Worm (Caenorhabditis elegans) whole organism, L4 larva: ENCODE data around the gene Y75B8A.8.
A peak's percentile ranks its signal among the peaks of the same experiment; 100 is the strongest.

ENCODE experiments used
- F10B5.3 ChIP-seq: sonication (generic microtip); optimal IDR thresholded peaks from 2 replicates; lab custom pipeline; 2016; ENCODE audit warnings: mild to moderate bottlenecking, missing genetic modification characterization, missing compliant biosample characterization
- R02D3.7 ChIP-seq: fragments of 150-350 bp; sonication (generic microtip); optimal IDR thresholded peaks from 3 replicates; lab custom pipeline; 2014; ENCODE audit warnings: missing biosample characterization, missing genetic modification characterization
- aha-1 ChIP-seq: fragments of 150-350 bp; peaks from one replicate; lab custom pipeline; 2014; ENCODE audit warnings: missing biosample characterization, missing genetic modification characterization
- ceh-20 ChIP-seq: fragments of 200-800 bp; sonication (Bioruptor generic); IDR thresholded peaks from 2 replicates; pipeline ENCODE4 v1.3.6; 2022; ENCODE audit warnings: missing genetic modification reagents, missing genetic modification characterization, missing compliant biosample characterization
- ceh-62 ChIP-seq: sonication (generic microtip); optimal IDR thresholded peaks from 2 replicates; lab custom pipeline; 2017; ENCODE audit warnings: missing biosample characterization, missing genetic modification characterization
- ces-1 ChIP-seq: fragments of 150-350 bp; sonication (generic microtip); optimal IDR thresholded peaks from 4 replicates; lab custom pipeline; 2014; ENCODE audit warnings: missing biosample characterization, missing genetic modification reagents, missing genetic modification characterization
- ctbp-1 ChIP-seq: fragments of 200-800 bp; sonication (Bioruptor generic); IDR thresholded peaks from 2 replicates; pipeline ENCODE4 v1.3.6; 2022; ENCODE audit warnings: missing genetic modification reagents, missing genetic modification characterization, missing compliant biosample characterization
- daf-16 ChIP-seq, 3 experiments: sonication (generic microtip); optimal IDR thresholded peaks; 2 replicates each; lab custom pipeline; 2016 to 2017; ENCODE audit warnings: missing genetic modification characterization in 3 of 3, missing genetic modification reagents in 3 of 3, mild to moderate bottlenecking in 2 of 3, missing compliant biosample characterization in 2 of 3, missing biosample characterization in 1 of 3, moderate library complexity in 1 of 3
- daf-19 ChIP-seq: fragments of 200-800 bp; sonication (Bioruptor generic); conservative IDR thresholded peaks from 2 replicates; pipeline ENCODE4 v1.3.6; 2022; ENCODE audit warnings: missing genetic modification characterization, missing compliant biosample characterization
- dmd-6 ChIP-seq: fragments of 200-800 bp; sonication (Bioruptor generic); IDR thresholded peaks from 2 replicates; pipeline ENCODE4 v1.3.6; 2022; ENCODE audit warnings: missing genetic modification reagents, missing genetic modification characterization, missing compliant biosample characterization
- dmd-9 ChIP-seq: fragments of 200-800 bp; sonication (Bioruptor generic); IDR thresholded peaks from 2 replicates; pipeline ENCODE4 v1.3.6; 2022; ENCODE audit warnings: missing genetic modification reagents, missing genetic modification characterization, missing compliant biosample characterization
- dve-1 ChIP-seq: sonication (generic microtip); optimal IDR thresholded peaks from 2 replicates; lab custom pipeline; 2017; ENCODE audit warnings: antibody characterized with exemption, mild to moderate bottlenecking, missing genetic modification characterization, missing compliant biosample characterization; ENCODE audit not compliant: insufficient read depth
- gei-8 ChIP-seq: fragments of 200-800 bp; sonication (Bioruptor generic); optimal IDR thresholded peaks from 2 replicates; lab custom pipeline; 2018; ENCODE audit warnings: mild to moderate bottlenecking, missing genetic modification characterization, missing compliant biosample characterization
- hlh-11 ChIP-seq: fragments of 200-800 bp; sonication (Bioruptor generic); optimal IDR thresholded peaks from 2 replicates; lab custom pipeline; 2018; ENCODE audit warnings: mild to moderate bottlenecking, missing genetic modification characterization, missing compliant biosample characterization
- hlh-30 ChIP-seq: sonication (generic microtip); optimal IDR thresholded peaks from 2 replicates; lab custom pipeline; 2017; ENCODE audit warnings: antibody characterized with exemption, mild to moderate bottlenecking, missing genetic modification characterization, missing compliant biosample characterization; ENCODE audit not compliant: insufficient read depth
- lin-15B ChIP-seq: fragments of 150-350 bp; sonication (generic microtip); optimal IDR thresholded peaks from 3 replicates; lab custom pipeline; 2014; ENCODE audit warnings: missing biosample characterization, missing genetic modification characterization
- lsy-2 ChIP-seq, 2 experiments: fragments of 150-350 bp in 1 of 2; sonication (generic microtip) in 1 of 2; optimal IDR thresholded peaks; 2 replicates each; lab custom pipeline; 2014 to 2017; ENCODE audit warnings: missing biosample characterization in 2 of 2, missing genetic modification characterization in 2 of 2
- madf-5 ChIP-seq, 2 experiments: fragments of 200-800 bp; sonication (Bioruptor generic); IDR thresholded peaks; 2 replicates each; pipeline ENCODE4 v1.3.6; 2022; ENCODE audit warnings: missing compliant biosample characterization in 2 of 2, missing genetic modification characterization in 2 of 2
- madf-9 ChIP-seq: fragments of 200-800 bp; sonication (Bioruptor generic); conservative IDR thresholded peaks from 2 replicates; pipeline ENCODE4 v1.3.6; 2022; ENCODE audit warnings: missing genetic modification reagents, missing genetic modification characterization, missing compliant biosample characterization
- mep-1 ChIP-seq: fragments of 150-350 bp; sonication (generic microtip); optimal IDR thresholded peaks from 3 replicates; lab custom pipeline; 2014; ENCODE audit warnings: missing biosample characterization, missing genetic modification characterization
- mes-2 ChIP-seq: sonication (generic microtip); optimal IDR thresholded peaks from 2 replicates; lab custom pipeline; 2016; ENCODE audit warnings: missing genotype, mild to moderate bottlenecking, missing genetic modification characterization, missing compliant biosample characterization; ENCODE audit not compliant: poor library complexity, severe bottlenecking
- nhr-10 ChIP-seq: fragments of 150-350 bp; optimal IDR thresholded peaks from 2 replicates; lab custom pipeline; 2014; ENCODE audit warnings: missing biosample characterization, missing genetic modification characterization
- nhr-102 ChIP-seq: sonication (generic microtip); optimal IDR thresholded peaks from 2 replicates; lab custom pipeline; 2016; ENCODE audit warnings: mild to moderate bottlenecking, missing genetic modification characterization, moderate library complexity, missing compliant biosample characterization
- nhr-11 ChIP-seq: fragments of 150-350 bp; optimal IDR thresholded peaks from 2 replicates; lab custom pipeline; 2014; ENCODE audit warnings: missing biosample characterization, missing genetic modification characterization
- nhr-28 ChIP-seq: fragments of 150-350 bp; optimal IDR thresholded peaks from 2 replicates; lab custom pipeline; 2014; ENCODE audit warnings: missing biosample characterization, missing genetic modification characterization
- nhr-42 ChIP-seq: fragments of 200-800 bp; sonication (Bioruptor generic); IDR thresholded peaks from 2 replicates; pipeline ENCODE4 v1.3.6; 2022; ENCODE audit warnings: missing genetic modification characterization, missing compliant biosample characterization
- nhr-6 ChIP-seq: fragments of 150-350 bp; optimal IDR thresholded peaks from 2 replicates; lab custom pipeline; 2014; ENCODE audit warnings: missing biosample characterization, missing genetic modification characterization
- pqm-1 ChIP-seq: sonication (generic microtip); optimal IDR thresholded peaks from 2 replicates; lab custom pipeline; 2017; ENCODE audit warnings: missing biosample characterization, missing genetic modification characterization
- saeg-2 ChIP-seq: fragments of 200-800 bp; sonication (Bioruptor generic); IDR thresholded peaks from 2 replicates; pipeline ENCODE4 v1.3.6; 2022; ENCODE audit warnings: missing genetic modification reagents, missing genetic modification characterization, missing compliant biosample characterization
- sdz-12 ChIP-seq: fragments of 200-800 bp; sonication (Bioruptor generic); optimal IDR thresholded peaks from 2 replicates; lab custom pipeline; 2018; ENCODE audit warnings: mild to moderate bottlenecking, missing genetic modification characterization, missing compliant biosample characterization
- skn-1 ChIP-seq: fragments of 150-350 bp; optimal IDR thresholded peaks from 2 replicates; lab custom pipeline; 2014; ENCODE audit warnings: missing biosample characterization, missing genetic modification characterization
- snpc-1.2 ChIP-seq: fragments of 200-800 bp; sonication (Bioruptor generic); IDR thresholded peaks from 2 replicates; pipeline ENCODE4 v1.3.6; 2022; ENCODE audit warnings: missing genetic modification reagents, missing genetic modification characterization, missing compliant biosample characterization
- unc-130 ChIP-seq: sonication (generic microtip); optimal IDR thresholded peaks from 2 replicates; lab custom pipeline; 2016; ENCODE audit warnings: missing genetic modification reagents, missing genetic modification characterization, missing compliant biosample characterization
- unc-62 ChIP-seq, 3 experiments: fragments of 150-350 bp in 1 of 3; sonication (generic microtip); optimal IDR thresholded peaks in 2 of 3; peaks in 1 of 3; 1 replicate in 1 of 3; 2 replicates in 2 of 3; lab custom pipeline; 2014 to 2017; ENCODE audit warnings: missing biosample characterization in 3 of 3, missing genetic modification characterization in 3 of 3, missing genetic modification reagents in 3 of 3, missing genotype in 1 of 3
- zfp-2 ChIP-seq: sonication (generic microtip); optimal IDR thresholded peaks from 2 replicates; lab custom pipeline; 2016; ENCODE audit warnings: mild to moderate bottlenecking, missing genetic modification characterization, missing compliant biosample characterization
- ztf-11 ChIP-seq: fragments of 150-350 bp; optimal IDR thresholded peaks from 2 replicates; lab custom pipeline; 2014; ENCODE audit warnings: missing biosample characterization, missing genetic modification characterization
- ztf-7 ChIP-seq: fragments of 150-350 bp; optimal IDR thresholded peaks from 2 replicates; lab custom pipeline; 2014; ENCODE audit warnings: missing biosample characterization, missing genetic modification characterization

Y75B8A.8 gene

DNA sequence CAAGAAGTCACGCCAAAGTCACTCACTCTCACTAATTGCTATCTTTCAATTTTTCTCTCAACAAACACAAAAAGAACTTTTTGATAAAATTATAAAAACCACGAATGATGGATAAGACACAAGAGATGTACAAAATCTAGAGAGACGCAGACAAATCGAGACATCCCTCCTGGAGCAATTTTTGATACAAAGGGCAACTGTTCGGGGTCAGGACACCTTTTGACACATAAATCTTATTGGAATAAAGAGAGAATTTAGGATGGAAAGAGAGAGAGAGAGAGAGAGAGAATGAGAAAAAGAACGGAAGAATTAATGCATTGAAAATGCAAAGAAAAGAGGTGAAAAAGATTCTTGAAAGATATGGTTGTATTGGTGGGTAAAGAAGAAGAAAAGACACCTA is 23.5 kb upstream of the Y75B8A.8 start:
- TF ChIP-seq snpc-1.2 (GFP tag; lab: Robert Waterston, UW): no peak
- peak in 1 of 2 experiments; percentile 54 for TF ChIP-seq unc-62 (GFP tag; optimal IDR thresholded peaks at IDR 0.05 in 1 of 2; lab: Kevin White, UChicago)
- no peak for TF ChIP-seq unc-62 (tag; optimal IDR thresholded peaks at IDR 0.05; lab: Kevin White, UChicago)
- no peak for TF ChIP-seq ceh-20

DNA sequence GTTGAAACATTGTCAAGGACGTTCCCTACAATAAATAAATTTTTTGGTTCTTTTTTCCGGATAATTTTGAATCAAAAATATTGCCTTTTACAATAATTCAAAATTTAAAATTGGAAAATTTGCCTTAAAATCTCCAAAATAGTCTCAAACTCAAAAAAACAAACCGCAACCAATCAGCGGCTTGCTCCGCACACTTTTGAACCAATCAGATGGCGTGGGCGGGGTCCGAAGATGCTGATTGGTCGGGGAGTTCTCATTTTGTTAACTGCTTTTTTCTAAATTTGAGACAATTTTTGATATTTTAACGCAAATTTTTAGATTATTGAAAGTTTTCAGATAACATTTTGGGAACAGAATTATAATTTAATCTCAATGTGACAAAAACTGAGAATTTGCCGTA is 23.0 kb upstream of the Y75B8A.8 start:
- TF ChIP-seq ceh-62 (tag; lab: Kevin White, UChicago) (no peak), mes-2 (no peak), R02D3.7 (tag; lab: Kevin White, UChicago) (no peak), unc-130 (GFP tag; lab: Kevin White, UChicago) (no peak), saeg-2 (no peak)

DNA sequence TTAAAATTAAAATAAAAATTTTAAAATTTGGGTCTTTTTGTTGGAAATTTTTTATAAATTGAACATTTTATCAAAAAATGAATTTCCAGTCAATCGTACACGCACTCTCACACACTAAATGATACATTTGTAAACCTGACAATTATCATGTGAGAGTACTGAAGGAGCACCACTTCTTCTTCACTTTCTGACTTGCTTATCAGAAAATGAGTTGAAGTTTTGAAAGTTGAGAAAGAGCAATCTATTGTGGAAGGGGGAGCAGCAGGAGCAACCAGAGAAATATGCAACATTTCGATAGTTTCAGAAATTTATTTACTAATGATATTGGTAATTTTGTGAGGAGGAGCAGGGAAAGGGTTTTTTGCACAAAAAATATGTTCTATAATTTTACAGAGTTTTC is 22.3 kb upstream of the Y75B8A.8 start:
- TF ChIP-seq nhr-28 (peak; percentile 80), lin-15B (no peak), hlh-11 (tag; lab: Kevin White, UChicago) (peak; percentile 53), aha-1 (peak; percentile 24), hlh-30 (peak; percentile 43), gei-8 (no peak), mep-1 (tag; lab: Kevin White, UChicago) (peak; percentile 8), ctbp-1 (GFP tag; lab: Robert Waterston, UW) (no peak), nhr-42 (no peak), dve-1 (tag; lab: Kevin White, UChicago) (peak; percentile 26), dmd-9 (no peak), ztf-11 (tag; lab: Kevin White, UChicago) (no peak), ztf-7 (tag; lab: Kevin White, UChicago) (no peak), daf-19 (no peak), ceh-20 (no peak), nhr-11 (no peak), zfp-2 (tag; lab: Kevin White, UChicago) (no peak), F10B5.3 (no peak), madf-5 (GFP tag; IDR thresholded peaks at IDR 0.05; lab: Robert Waterston, UW) (no peak), daf-16 (GFP tag; optimal IDR thresholded peaks at IDR 0.05; lab: Kevin White, UChicago) (no peak), daf-16 (tag; optimal IDR thresholded peaks at IDR 0.05; lab: Kevin White, UChicago) (peak; percentile 63), sdz-12 (GFP tag; lab: Kevin White, UChicago) (no peak), lsy-2 (tag; optimal IDR thresholded peaks at IDR 0.05; lab: Kevin White, UChicago) (no peak), pqm-1 (tag; lab: Kevin White, UChicago) (peak; percentile 97), dmd-6 (GFP tag; lab: Robert Waterston, UW) (peak; percentile 45; the same call in 1 of the 2 replicates)

DNA sequence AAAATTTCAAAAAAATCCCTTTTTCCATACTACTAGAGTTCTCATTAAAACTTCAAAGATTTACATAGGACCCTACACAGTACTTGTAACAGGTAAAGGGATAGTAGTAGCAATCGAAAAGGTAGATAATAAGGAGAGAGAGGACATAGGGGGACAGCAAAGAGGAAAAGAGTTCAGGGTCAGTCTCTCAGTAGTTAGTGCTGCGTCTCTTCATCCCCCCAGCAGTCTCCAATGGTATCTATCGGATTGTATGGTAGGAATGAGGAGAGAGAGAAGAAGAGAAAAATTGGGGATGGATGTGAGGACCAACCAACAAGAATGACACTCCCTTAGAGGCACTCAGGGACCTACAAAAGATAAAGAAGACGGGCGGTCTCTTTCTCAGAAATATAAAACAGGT is 21.1 kb upstream of the Y75B8A.8 start:
- TF ChIP-seq nhr-102 (tag; lab: Kevin White, UChicago) (no peak), nhr-6 (no peak), madf-9 (GFP tag; lab: Robert Waterston, UW) (no peak), nhr-10 (no peak), nhr-11 (no peak), skn-1 (tag; lab: Kevin White, UChicago) (no peak), ces-1 (no peak), madf-5 (GFP tag; IDR thresholded peaks at IDR 0.05; lab: Robert Waterston, UW) (no peak), nhr-28 (peak; percentile 8)
